Worm (Caenorhabditis elegans): ENCODE measurements around the gene T10H9.8.

- TF ChIP-seq him-1 (tag; optimal IDR thresholded peaks at IDR 0.05) = no peak
- TF ChIP-seq dao-5 (tag; optimal IDR thresholded peaks at IDR 0.05) = no peak
Observed at ce11 chrV:6631866-6632265, 20.3 kb upstream of the T10H9.8 start.
